Fruit fly (Drosophila melanogaster): ENCODE data around the gene Tdrd3.

Gene Tdrd3

DNA sequence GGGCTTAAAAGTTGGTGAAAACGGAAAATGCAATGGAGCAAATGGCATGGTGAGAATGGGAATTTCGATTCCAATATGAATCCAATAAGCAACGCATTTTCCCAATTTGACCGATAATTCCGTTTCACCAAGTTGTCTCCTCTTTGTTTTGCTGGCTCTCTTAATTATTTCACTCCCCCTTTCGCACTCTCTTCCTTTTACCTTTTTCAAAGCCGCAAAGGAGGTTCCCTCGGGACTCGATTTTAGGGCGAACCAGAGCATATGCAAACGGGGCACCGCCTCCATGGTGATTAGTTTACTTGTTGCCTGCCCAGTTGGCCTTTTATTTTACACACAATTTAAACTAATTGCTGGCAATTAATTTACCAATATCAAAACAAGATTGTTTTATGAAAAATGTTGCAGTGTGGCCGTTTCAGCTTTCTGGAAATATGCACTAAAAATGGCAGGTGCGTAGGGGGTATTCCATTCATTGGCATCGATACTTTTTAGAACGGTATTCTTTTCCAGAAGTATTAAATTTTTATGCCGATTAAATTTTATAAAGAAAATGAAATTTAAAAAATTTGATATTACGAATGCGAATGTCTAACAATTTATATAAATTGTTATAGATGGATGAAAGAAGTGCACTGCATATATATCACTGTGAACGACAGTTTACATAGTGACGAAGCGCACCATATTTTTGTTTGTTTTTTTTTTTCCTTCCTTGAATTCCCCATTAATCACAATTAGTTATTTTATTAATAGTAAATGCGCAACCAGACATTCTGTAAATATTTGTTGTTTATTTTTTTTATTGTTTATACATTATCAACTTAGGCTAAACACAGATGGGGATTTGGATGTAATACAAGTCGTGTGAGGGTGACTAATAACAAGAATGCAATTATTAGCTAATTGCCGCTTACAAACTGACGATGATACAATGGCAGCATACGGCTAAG lies 10.6 kb upstream of the Tdrd3 start, which contains the start of gene mop (continued):
- no peak for TF ChIP-seq CG12299 (tag; optimal IDR thresholded peaks at IDR 0.05)
- peak; percentile 8; the same call in 1 of the 4 replicates for TF ChIP-seq Gug (GFP tag; IDR thresholded peaks at IDR 0.05)
- TF ChIP-seq jumu (GFP tag; optimal IDR thresholded peaks at IDR 0.05) = peak; percentile 24
- TF ChIP-seq Ada2b (GFP tag; IDR thresholded peaks at IDR 0.05) = peak; percentile 51
- no peak for TF ChIP-seq Oli (tag; optimal IDR thresholded peaks at IDR 0.05)
- peak; percentile 78 for TF ChIP-seq CG8290 (GFP tag; optimal IDR thresholded peaks at IDR 0.05)
- TF ChIP-seq CG8290 (tag; optimal IDR thresholded peaks at IDR 0.05) = peak in 1 of 2 experiments; percentile 70
- peak; percentile 63 for TF ChIP-seq slbo (GFP tag; IDR thresholded peaks at IDR 0.05)
- no peak for TF ChIP-seq CG11398 (GFP tag; optimal IDR thresholded peaks at IDR 0.05)
- no peak for TF ChIP-seq CG1024 (GFP tag; IDR thresholded peaks at IDR 0.05)
- no peak for TF ChIP-seq Hr51 (GFP tag; optimal IDR thresholded peaks at IDR 0.05)
- TF ChIP-seq psq (GFP tag; optimal IDR thresholded peaks at IDR 0.05) = no peak
- TF ChIP-seq emc (GFP tag; optimal IDR thresholded peaks at IDR 0.05) = no peak
- peak; percentile 23; the same call in 1 of the 2 replicates for TF ChIP-seq CG9215 (GFP tag; IDR thresholded peaks at IDR 0.05)
- TF ChIP-seq prd (optimal IDR thresholded peaks at IDR 0.05) = no peak
- TF ChIP-seq prd (GFP tag; IDR thresholded peaks at IDR 0.05) = peak; percentile 73
- TF ChIP-seq gsb-n (tag; optimal IDR thresholded peaks at IDR 0.05) = no peak
- no peak for TF ChIP-seq Gsc (GFP tag; IDR thresholded peaks at IDR 0.05)
- no peak for TF ChIP-seq Opbp (GFP tag; IDR thresholded peaks at IDR 0.05; ENCODE audit: partially characterized antibody)
- no peak for TF ChIP-seq CG10543 (GFP tag; optimal IDR thresholded peaks at IDR 0.05)
- peak; percentile 9 for TF ChIP-seq fu2 (GFP tag; optimal IDR thresholded peaks at IDR 0.05)
- no peak for TF ChIP-seq NC2β (GFP tag; optimal IDR thresholded peaks at IDR 0.05)
- TF ChIP-seq CG8281 (tag; optimal IDR thresholded peaks at IDR 0.05) = no peak
- no peak for TF ChIP-seq CG3726 (GFP tag; IDR thresholded peaks at IDR 0.05)
- TF ChIP-seq CG11093 (GFP tag; IDR thresholded peaks at IDR 0.05) = no peak
- no peak for TF ChIP-seq eve (GFP tag; optimal IDR thresholded peaks at IDR 0.05)
- peak; percentile 59 for TF ChIP-seq esg (GFP tag; conservative IDR thresholded peaks at IDR 0.05)
- peak; percentile 81 for TF ChIP-seq Rfx (GFP tag; IDR thresholded peaks at IDR 0.05)
- TF ChIP-seq ac (GFP tag; optimal IDR thresholded peaks at IDR 0.05) = no peak
- no peak for TF ChIP-seq CG17802 (tag; optimal IDR thresholded peaks at IDR 0.05)
- TF ChIP-seq CG3847 (GFP tag; IDR thresholded peaks at IDR 0.05) = peak; percentile 50; the same call in 1 of the 2 replicates
- no peak for TF ChIP-seq CG1647 (GFP tag; optimal IDR thresholded peaks at IDR 0.05)
- TF ChIP-seq fd102C (GFP tag; optimal IDR thresholded peaks at IDR 0.05) = no peak
- TF ChIP-seq slou (GFP tag; optimal IDR thresholded peaks at IDR 0.05) = no peak
- no peak for TF ChIP-seq CG31441 (GFP tag; IDR thresholded peaks at IDR 0.05)
- TF ChIP-seq lab (GFP tag; optimal IDR thresholded peaks at IDR 0.05) = no peak
- peak; percentile 67; the same call in 2 of the 3 replicates for TF ChIP-seq tgo (GFP tag; IDR thresholded peaks at IDR 0.05)
- peak; percentile 22 for TF ChIP-seq Chrac-16 (GFP tag; optimal IDR thresholded peaks at IDR 0.05)
- no peak for TF ChIP-seq peb (GFP tag; IDR thresholded peaks at IDR 0.05)
- TF ChIP-seq CG8089 (GFP tag; optimal IDR thresholded peaks at IDR 0.05) = no peak
- TF ChIP-seq wdn (GFP tag; IDR thresholded peaks at IDR 0.05) = peak; percentile 53; the same call in 1 of the 2 replicates
- peak; percentile 34 for TF ChIP-seq CG15696 (tag; optimal IDR thresholded peaks at IDR 0.05)
- no peak for TF ChIP-seq CG5180 (GFP tag; optimal IDR thresholded peaks at IDR 0.05)
- no peak for TF ChIP-seq Tbp (GFP tag; optimal IDR thresholded peaks at IDR 0.05)
- no peak for TF ChIP-seq CG16815 (GFP tag; optimal IDR thresholded peaks at IDR 0.05)
- TF ChIP-seq p53 (GFP tag; optimal IDR thresholded peaks at IDR 0.05) = no peak
- TF ChIP-seq CG33213 (GFP tag; optimal IDR thresholded peaks at IDR 0.05) = peak; percentile 45
- TF ChIP-seq MTF-1 (GFP tag; optimal IDR thresholded peaks at IDR 0.05; ENCODE audit: borderline replicate concordance) = no peak
- no peak for TF ChIP-seq Sin3A (optimal IDR thresholded peaks at IDR 0.05)
- TF ChIP-seq Sry-β (GFP tag; optimal IDR thresholded peaks at IDR 0.05) = no peak
